Worm (Caenorhabditis elegans) whole organism, L1 larva: ENCODE measurements around the gene dve-1.

Source experiments
- C04F5.9 ChIP-seq: sonication (generic microtip); optimal IDR thresholded peaks from 2 replicates; lab custom pipeline; 2016; ENCODE audit warnings: missing genetic modification characterization, missing compliant biosample characterization
- C16A3.4 ChIP-seq: fragments of 150-350 bp; optimal IDR thresholded peaks from 2 replicates; lab custom pipeline; 2014; ENCODE audit warnings: missing biosample characterization, missing genetic modification characterization
- F16B12.6 ChIP-seq: fragments of 150-350 bp; optimal IDR thresholded peaks from 2 replicates; lab custom pipeline; 2014; ENCODE audit warnings: missing biosample characterization, missing genetic modification characterization
- Y116A8C.19 ChIP-seq: sonication (generic microtip); optimal IDR thresholded peaks from 2 replicates; lab custom pipeline; 2016; ENCODE audit warnings: missing compliant biosample characterization, missing genetic modification characterization, borderline replicate concordance
- aha-1 ChIP-seq: fragments of 150-350 bp; optimal IDR thresholded peaks from 2 replicates; lab custom pipeline; 2014; ENCODE audit warnings: missing biosample characterization, missing genetic modification characterization
- aly-2 ChIP-seq: fragments of 150-350 bp; optimal IDR thresholded peaks from 2 replicates; lab custom pipeline; 2014; ENCODE audit warnings: missing biosample characterization, missing genetic modification characterization
- blmp-1 ChIP-seq: fragments of 150-350 bp; optimal IDR thresholded peaks from 2 replicates; lab custom pipeline; 2014; ENCODE audit warnings: missing biosample characterization, missing genetic modification characterization
- ceh-63 ChIP-seq: fragments of 200-800 bp; sonication (Bioruptor generic); optimal IDR thresholded peaks from 2 replicates; lab custom pipeline; 2018; ENCODE audit warnings: mild to moderate bottlenecking, missing genetic modification characterization, missing compliant biosample characterization
- ceh-90 ChIP-seq: sonication (generic microtip); optimal IDR thresholded peaks from 2 replicates; lab custom pipeline; 2016; ENCODE audit warnings: missing genetic modification characterization, missing compliant biosample characterization
- efl-3 ChIP-seq: fragments of 200-800 bp; sonication (Bioruptor generic); optimal IDR thresholded peaks from 2 replicates; lab custom pipeline; 2018; ENCODE audit warnings: mild to moderate bottlenecking, missing genetic modification characterization, missing compliant biosample characterization
- egl-13 ChIP-seq: sonication (generic microtip); optimal IDR thresholded peaks from 2 replicates; lab custom pipeline; 2016; ENCODE audit warnings: missing genotype, missing genetic modification reagents, missing genetic modification characterization, missing compliant biosample characterization
- elt-2 ChIP-seq: sonication (generic microtip); optimal IDR thresholded peaks from 2 replicates; lab custom pipeline; 2016; ENCODE audit warnings: missing genetic modification characterization, mild to moderate bottlenecking, inconsistent platforms, missing compliant biosample characterization, missing genetic modification reagents
- elt-3 ChIP-seq, 6 experiments: fragments of 150-350 bp in 1 of 6; sonication (generic microtip); optimal IDR thresholded peaks; 2 replicates each; lab custom pipeline; 2017 to 2018; ENCODE audit warnings: missing biosample characterization in 6 of 6, missing genetic modification characterization in 6 of 6, inconsistent platforms in 1 of 6
- ets-5 ChIP-seq: fragments of 200-800 bp; sonication (Bioruptor generic); IDR thresholded peaks from 2 replicates; pipeline ENCODE4 v1.3.6; 2022; ENCODE audit warnings: missing genetic modification characterization, missing compliant biosample characterization
- fkh-10 ChIP-seq: sonication (generic microtip); optimal IDR thresholded peaks from 2 replicates; lab custom pipeline; 2017; ENCODE audit warnings: missing biosample characterization, missing genetic modification reagents, missing genetic modification characterization
- fkh-4 ChIP-seq: sonication (generic microtip); optimal IDR thresholded peaks from 2 replicates; lab custom pipeline; 2016; ENCODE audit warnings: missing compliant biosample characterization, missing genetic modification characterization, borderline replicate concordance
- fkh-8 ChIP-seq: sonication (generic microtip); optimal IDR thresholded peaks from 2 replicates; lab custom pipeline; 2016; ENCODE audit warnings: mild to moderate bottlenecking, missing genetic modification characterization, missing compliant biosample characterization
- fos-1 ChIP-seq: fragments of 150-350 bp; optimal IDR thresholded peaks from 2 replicates; lab custom pipeline; 2014; ENCODE audit warnings: missing biosample characterization, missing genetic modification characterization
- grh-1 ChIP-seq: fragments of 200-800 bp; sonication (Bioruptor generic); IDR thresholded peaks from 2 replicates; pipeline ENCODE4 v1.3.6; 2022; ENCODE audit warnings: missing genetic modification reagents, missing genetic modification characterization, missing compliant biosample characterization
- hlh-17 ChIP-seq: fragments of 200-800 bp; sonication (Bioruptor generic); optimal IDR thresholded peaks from 2 replicates; lab custom pipeline; 2018; ENCODE audit warnings: missing genetic modification characterization, mild to moderate bottlenecking, missing compliant biosample characterization, moderate library complexity, borderline replicate concordance
- hlh-4 ChIP-seq: sonication (generic microtip); optimal IDR thresholded peaks from 2 replicates; lab custom pipeline; 2016; ENCODE audit warnings: mild to moderate bottlenecking, missing genetic modification characterization, missing compliant biosample characterization
- hpl-2 ChIP-seq: fragments of 150-350 bp; optimal IDR thresholded peaks from 2 replicates; lab custom pipeline; 2014; ENCODE audit warnings: missing biosample characterization, missing genetic modification reagents, missing genetic modification characterization
- irx-1 ChIP-seq: sonication (generic microtip); optimal IDR thresholded peaks from 2 replicates; lab custom pipeline; 2016; ENCODE audit warnings: missing genetic modification characterization, missing compliant biosample characterization
- isw-1 ChIP-seq: fragments of 200-800 bp; sonication (Bioruptor generic); IDR thresholded peaks from 2 replicates; pipeline ENCODE4 v1.3.6; 2022; ENCODE audit warnings: missing genetic modification characterization, missing compliant biosample characterization
- lin-14 ChIP-seq: fragments of 200-800 bp; sonication (Bioruptor generic); optimal IDR thresholded peaks from 2 replicates; lab custom pipeline; 2018; ENCODE audit warnings: mild to moderate bottlenecking, missing genetic modification characterization, moderate library complexity, missing compliant biosample characterization
- lin-15B ChIP-seq: fragments of 150-350 bp; sonication (generic microtip); optimal IDR thresholded peaks from 3 replicates; lab custom pipeline; 2014; ENCODE audit warnings: missing biosample characterization, missing genetic modification characterization
- lir-3 ChIP-seq: sonication (generic microtip); optimal IDR thresholded peaks from 2 replicates; lab custom pipeline; 2016; ENCODE audit warnings: mild to moderate bottlenecking, missing genetic modification characterization, moderate library complexity, missing compliant biosample characterization; ENCODE audit not compliant: poor library complexity
- mab-9 ChIP-seq: fragments of 200-800 bp; sonication (Bioruptor generic); IDR thresholded peaks from 2 replicates; pipeline ENCODE4 v1.3.6; 2022; ENCODE audit warnings: missing genetic modification reagents, missing genetic modification characterization, missing compliant biosample characterization
- mdl-1 ChIP-seq, 2 experiments: fragments of 150-350 bp; optimal IDR thresholded peaks; 2 replicates each; lab custom pipeline; 2014 to 2017; ENCODE audit warnings: missing biosample characterization in 2 of 2, missing genetic modification characterization in 2 of 2, inconsistent platforms in 1 of 2
- mep-1 ChIP-seq: fragments of 150-350 bp; optimal IDR thresholded peaks from 2 replicates; lab custom pipeline; 2014; ENCODE audit warnings: missing biosample characterization, missing genetic modification characterization
- nhr-11 ChIP-seq: fragments of 150-350 bp; optimal IDR thresholded peaks from 2 replicates; lab custom pipeline; 2014; ENCODE audit warnings: missing biosample characterization, missing genetic modification characterization
- nhr-12 ChIP-seq: sonication (generic microtip); optimal IDR thresholded peaks from 2 replicates; lab custom pipeline; 2017; ENCODE audit warnings: missing biosample characterization, missing genetic modification characterization
- nhr-20 ChIP-seq: sonication (generic microtip); optimal IDR thresholded peaks from 2 replicates; lab custom pipeline; 2016; ENCODE audit warnings: mild to moderate bottlenecking, missing genetic modification characterization, missing compliant biosample characterization
- nhr-237 ChIP-seq: fragments of 150-350 bp; optimal IDR thresholded peaks from 2 replicates; lab custom pipeline; 2014; ENCODE audit warnings: missing biosample characterization, missing genetic modification characterization
- nhr-28 ChIP-seq: fragments of 150-350 bp; optimal IDR thresholded peaks from 2 replicates; lab custom pipeline; 2014; ENCODE audit warnings: missing biosample characterization, missing genetic modification characterization
- nhr-71 ChIP-seq: sonication (generic microtip); optimal IDR thresholded peaks from 2 replicates; lab custom pipeline; 2016; ENCODE audit warnings: mild to moderate bottlenecking, missing genetic modification characterization, moderate library complexity, missing compliant biosample characterization
- nhr-76 ChIP-seq: sonication (generic microtip); optimal IDR thresholded peaks from 2 replicates; lab custom pipeline; 2017; ENCODE audit warnings: missing biosample characterization, missing genetic modification characterization
- nhr-84 ChIP-seq: sonication (generic microtip); optimal IDR thresholded peaks from 2 replicates; lab custom pipeline; 2017; ENCODE audit warnings: missing biosample characterization, missing genetic modification characterization
- nhr-90 ChIP-seq: sonication (generic microtip); optimal IDR thresholded peaks from 2 replicates; lab custom pipeline; 2016; ENCODE audit warnings: mild to moderate bottlenecking, missing genetic modification characterization, missing compliant biosample characterization; ENCODE audit not compliant: poor library complexity
- pag-3 ChIP-seq: sonication (generic microtip); optimal IDR thresholded peaks from 2 replicates; lab custom pipeline; 2017; ENCODE audit warnings: missing genetic modification characterization, mild to moderate bottlenecking, missing compliant biosample characterization, antibody characterized with exemption, borderline replicate concordance; ENCODE audit not compliant: insufficient read depth
- pax-3 ChIP-seq: fragments of 200-800 bp; sonication (Bioruptor generic); optimal IDR thresholded peaks from 2 replicates; lab custom pipeline; 2018; ENCODE audit warnings: mild to moderate bottlenecking, missing genetic modification characterization, moderate library complexity, missing compliant biosample characterization
- snpc-4 ChIP-seq: fragments of 150-350 bp; optimal IDR thresholded peaks from 2 replicates; lab custom pipeline; 2014; ENCODE audit warnings: missing biosample characterization, missing genetic modification characterization
- snu-23 ChIP-seq: sonication (generic microtip); optimal IDR thresholded peaks from 2 replicates; lab custom pipeline; 2016; ENCODE audit warnings: missing genetic modification characterization, missing compliant biosample characterization
- sox-4 ChIP-seq: sonication (generic microtip); optimal IDR thresholded peaks from 2 replicates; lab custom pipeline; 2016; ENCODE audit warnings: missing genetic modification characterization, missing compliant biosample characterization
- sptf-1 ChIP-seq: fragments of 150-350 bp; optimal IDR thresholded peaks from 2 replicates; lab custom pipeline; 2014; ENCODE audit warnings: missing biosample characterization, missing genetic modification characterization
- swsn-7 ChIP-seq: sonication (generic microtip); optimal IDR thresholded peaks from 2 replicates; lab custom pipeline; 2016; ENCODE audit warnings: missing genetic modification characterization, missing compliant biosample characterization
- tbx-2 ChIP-seq: sonication (generic microtip); optimal IDR thresholded peaks from 2 replicates; lab custom pipeline; 2016; ENCODE audit warnings: missing genetic modification characterization, missing compliant biosample characterization
- tlp-1 ChIP-seq: fragments of 150-350 bp; optimal IDR thresholded peaks from 2 replicates; lab custom pipeline; 2014; ENCODE audit warnings: missing biosample characterization, missing genetic modification characterization
- unc-130 ChIP-seq: fragments of 150-350 bp; optimal IDR thresholded peaks from 2 replicates; lab custom pipeline; 2017; ENCODE audit warnings: missing biosample characterization, missing genetic modification characterization, inconsistent platforms
- unc-62 ChIP-seq: fragments of 150-350 bp; optimal IDR thresholded peaks from 2 replicates; lab custom pipeline; 2014; ENCODE audit warnings: missing biosample characterization, missing genetic modification reagents, missing genetic modification characterization
- unc-86 ChIP-seq: sonication (generic microtip); optimal IDR thresholded peaks from 2 replicates; lab custom pipeline; 2016; ENCODE audit warnings: missing genetic modification characterization, missing compliant biosample characterization
- unc-98 ChIP-seq: fragments of 200-800 bp; sonication (Bioruptor generic); IDR thresholded peaks from 2 replicates; pipeline ENCODE4 v1.3.6; 2022; ENCODE audit warnings: missing genetic modification characterization, missing compliant biosample characterization
- zip-4 ChIP-seq: fragments of 200-800 bp; sonication (Bioruptor generic); optimal IDR thresholded peaks from 2 replicates; lab custom pipeline; 2018; ENCODE audit warnings: mild to moderate bottlenecking, missing genetic modification characterization, moderate library complexity, missing compliant biosample characterization
- ztf-4 ChIP-seq: fragments of 150-350 bp; optimal IDR thresholded peaks from 2 replicates; lab custom pipeline; 2014; ENCODE audit warnings: missing biosample characterization, missing genetic modification characterization

Gene dve-1

ce11 chrX:382692-383091 is 50.9 kb downstream of the dve-1 start, which contains the start of gene ife-2 (continued):
- TF ChIP-seq unc-130 (tag; lab: Kevin White, UChicago) (peak; percentile 49), tbx-2 (tag; lab: Kevin White, UChicago) (peak; percentile 74), unc-86 (peak; percentile 50), sptf-1 (tag; lab: Kevin White, UChicago) (no peak), irx-1 (tag; lab: Kevin White, UChicago) (no peak), efl-3 (GFP tag; lab: Kevin White, UChicago) (no peak), tlp-1 (tag; lab: Kevin White, UChicago) (no peak), C04F5.9 (tag; lab: Kevin White, UChicago) (peak; percentile 10), aha-1 (tag; lab: Kevin White, UChicago) (no peak), fos-1 (tag; lab: Kevin White, UChicago) (peak; percentile 5), sox-4 (no peak), C16A3.4 (peak; percentile 77), Y116A8C.19 (tag; lab: Kevin White, UChicago) (no peak), nhr-11 (tag; lab: Kevin White, UChicago) (no peak), snu-23 (peak; percentile 88), zip-4 (GFP tag; lab: Kevin White, UChicago) (peak; percentile 7), nhr-71 (tag; lab: Kevin White, UChicago) (peak; percentile 77), nhr-237 (tag; lab: Kevin White, UChicago) (no peak), fkh-10 (no peak), F16B12.6 (peak; percentile 96), mdl-1 (tag; optimal IDR thresholded peaks at IDR 0.05; lab: Kevin White, UChicago) (peak in 1 of 2 experiments; percentile 71), nhr-84 (tag; lab: Kevin White, UChicago) (no peak), pag-3 (tag; lab: Kevin White, UChicago) (no peak), elt-2 (tag; lab: Kevin White, UChicago) (peak; percentile 26), nhr-20 (tag; lab: Kevin White, UChicago) (peak; percentile 81), egl-13 (tag; lab: Kevin White, UChicago) (peak; percentile 38), blmp-1 (peak; percentile 61), nhr-12 (tag; lab: Kevin White, UChicago) (no peak), lin-15B (tag; lab: Kevin White, UChicago) (no peak), mab-9 (no peak), ztf-4 (tag; lab: Kevin White, UChicago) (peak; percentile 1), mep-1 (tag; lab: Kevin White, UChicago) (peak; percentile 90), snpc-4 (tag; lab: Kevin White, UChicago) (peak; percentile 6), swsn-7 (tag; lab: Kevin White, UChicago) (peak; percentile 74), lin-14 (GFP tag; lab: Kevin White, UChicago) (no peak), nhr-28 (tag; lab: Kevin White, UChicago) (no peak), unc-98 (no peak), ets-5 (GFP tag; lab: Robert Waterston, UW) (no peak), hlh-4 (tag; lab: Kevin White, UChicago) (no peak), pax-3 (tag; lab: Kevin White, UChicago) (no peak), fkh-4 (tag; lab: Kevin White, UChicago) (no peak), nhr-90 (tag; lab: Kevin White, UChicago) (peak; percentile 75), lir-3 (tag; lab: Kevin White, UChicago) (peak; percentile 63), hlh-17 (GFP tag; lab: Kevin White, UChicago) (no peak), hpl-2 (GFP tag; lab: Kevin White, UChicago) (no peak), fkh-8 (tag; lab: Kevin White, UChicago) (peak; percentile 19), ceh-63 (no peak), elt-3 (tag; optimal IDR thresholded peaks at IDR 0.05; lab: Kevin White, UChicago) (peak in 1 of 6 experiments; percentile 47), isw-1 (GFP tag; lab: Robert Waterston, UW) (no peak), ceh-90 (tag; lab: Kevin White, UChicago) (no peak), nhr-76 (no peak), grh-1 (0 out of 2 replicates have a peak, but pooled peaks have one; percentile 10), unc-62 (no peak), aly-2 (no peak)
